Worm (Caenorhabditis elegans): ENCODE data around the gene C29F5.8.

The C29F5.8 gene

ce11 chrII:6348360-6348759 lies 42.1 kb downstream of the C29F5.8 start (continued):
- no peak for TF ChIP-seq syd-9 (tag; optimal IDR thresholded peaks at IDR 0.05)
- no peak for TF ChIP-seq tbx-7 (tag; optimal IDR thresholded peaks at IDR 0.05)
- peak; percentile 23 for TF ChIP-seq K09A11.1 (tag; optimal IDR thresholded peaks at IDR 0.05; ENCODE audit: insufficient read depth)
- peak; percentile 51 for TF ChIP-seq pros-1 (tag; optimal IDR thresholded peaks at IDR 0.05)
- no peak for TF ChIP-seq ceh-9 (tag; optimal IDR thresholded peaks at IDR 0.05)
- TF ChIP-seq tbx-2 (tag; optimal IDR thresholded peaks at IDR 0.05) = peak; percentile 71
- TF ChIP-seq pax-1 (tag; optimal IDR thresholded peaks at IDR 0.05) = no peak
- peak; percentile 99 for TF ChIP-seq hlh-30 (tag; optimal IDR thresholded peaks at IDR 0.05; ENCODE audit: insufficient read depth)
- peak; percentile 36 for TF ChIP-seq rnt-1 (tag; optimal IDR thresholded peaks at IDR 0.05)
- peak; percentile 34 for TF ChIP-seq pqm-1 (tag; optimal IDR thresholded peaks at IDR 0.05)
- TF ChIP-seq ceh-18 (tag; optimal IDR thresholded peaks at IDR 0.05) = peak; percentile 78
- TF ChIP-seq nhr-232 (tag; optimal IDR thresholded peaks at IDR 0.05) = no peak
- TF ChIP-seq elt-4 (tag; optimal IDR thresholded peaks at IDR 0.05) = no peak
- TF ChIP-seq ref-2 (tag; optimal IDR thresholded peaks at IDR 0.05) = peak; percentile 74
- TF ChIP-seq ceh-48 (tag; optimal IDR thresholded peaks at IDR 0.05) = no peak

- TF ChIP-seq nfya-1 (tag; optimal IDR thresholded peaks at IDR 0.05) (no peak), ztf-16 (tag; optimal IDR thresholded peaks at IDR 0.05) (no peak), hlh-15 (tag; optimal IDR thresholded peaks at IDR 0.05) (no peak), madf-2 (tag; optimal IDR thresholded peaks at IDR 0.05) (no peak), unc-55 (GFP tag; optimal IDR thresholded peaks at IDR 0.05) (no peak), sox-4 (tag; optimal IDR thresholded peaks at IDR 0.05) (no peak), ceh-19 (GFP tag; optimal IDR thresholded peaks at IDR 0.05) (no peak), syd-9 (tag; optimal IDR thresholded peaks at IDR 0.05) (no peak), fax-1 (tag; optimal IDR thresholded peaks at IDR 0.05) (no peak), hlh-30 (tag; optimal IDR thresholded peaks at IDR 0.05; ENCODE audit: insufficient read depth) (no peak), pqm-1 (tag; optimal IDR thresholded peaks at IDR 0.05) (no peak), fkh-10 (GFP tag; optimal IDR thresholded peaks at IDR 0.05) (no peak)
Observed at ce11 chrII:6349968-6350367, 43.7 kb downstream of the C29F5.8 start.

- no peak for TF ChIP-seq pha-2 (tag; optimal IDR thresholded peaks at IDR 0.05)
- TF ChIP-seq hlh-30 (tag; optimal IDR thresholded peaks at IDR 0.05; ENCODE audit: insufficient read depth) = no peak
- TF ChIP-seq hlh-8 (tag; optimal IDR thresholded peaks at IDR 0.05) = no peak
- TF ChIP-seq unc-86 (tag; optimal IDR thresholded peaks at IDR 0.05) = no peak
- no peak for TF ChIP-seq pha-4 (tag; optimal IDR thresholded peaks at IDR 0.05)
- no peak for TF ChIP-seq rnt-1 (tag; optimal IDR thresholded peaks at IDR 0.05)
- TF ChIP-seq sox-4 (tag; optimal IDR thresholded peaks at IDR 0.05) = no peak
- TF ChIP-seq ceh-6 (GFP tag; optimal IDR thresholded peaks at IDR 0.05) = no peak
- TF ChIP-seq ztf-16 (tag; optimal IDR thresholded peaks at IDR 0.05) = no peak
- no peak for TF ChIP-seq pqm-1 (tag; optimal IDR thresholded peaks at IDR 0.05)
- TF ChIP-seq pag-3 (tag; optimal IDR thresholded peaks at IDR 0.05; ENCODE audit: borderline replicate concordance) = no peak
- TF ChIP-seq mec-3 (tag; optimal IDR thresholded peaks at IDR 0.05; ENCODE audit: borderline replicate concordance) = no peak
- TF ChIP-seq gmeb-2 (tag; optimal IDR thresholded peaks at IDR 0.05) = no peak
- no peak for TF ChIP-seq lin-11 (tag; optimal IDR thresholded peaks at IDR 0.05)
- no peak for TF ChIP-seq tbx-2 (tag; optimal IDR thresholded peaks at IDR 0.05)
- TF ChIP-seq madf-2 (tag; optimal IDR thresholded peaks at IDR 0.05) = no peak
- TF ChIP-seq syd-9 (tag; optimal IDR thresholded peaks at IDR 0.05) = no peak
Observed at ce11 chrII:6351887-6352286, 45.7 kb downstream of the C29F5.8 start, which contains the start of gene C32D5.10. TSS of gene C32D5.10 (minus strand) at chrII:6351987.

- TF ChIP-seq eyg-1 (tag; optimal IDR thresholded peaks at IDR 0.05) (no peak), elt-2 (tag; optimal IDR thresholded peaks at IDR 0.05) (peak; percentile 20), nhr-232 (tag; optimal IDR thresholded peaks at IDR 0.05) (no peak), ceh-19 (GFP tag; optimal IDR thresholded peaks at IDR 0.05) (no peak), nfya-1 (tag; optimal IDR thresholded peaks at IDR 0.05) (peak; percentile 47), dve-1 (tag; optimal IDR thresholded peaks at IDR 0.05) (no peak), odd-2 (tag; optimal IDR thresholded peaks at IDR 0.05) (no peak), hlh-30 (tag; optimal IDR thresholded peaks at IDR 0.05; ENCODE audit: insufficient read depth) (peak; percentile 38), ceh-45 (GFP tag; IDR thresholded peaks at IDR 0.05) (no peak), pax-1 (tag; optimal IDR thresholded peaks at IDR 0.05) (peak; percentile 55), pag-3 (tag; optimal IDR thresholded peaks at IDR 0.05; ENCODE audit: borderline replicate concordance) (no peak), sox-2 (GFP tag; IDR thresholded peaks at IDR 0.05) (no peak), npax-4 (tag; optimal IDR thresholded peaks at IDR 0.05) (no peak), C08G9.2 (tag; optimal IDR thresholded peaks at IDR 0.05) (no peak), sdc-2 (tag; optimal IDR thresholded peaks at IDR 0.05) (no peak), Y22D7AL.16 (tag; optimal IDR thresholded peaks at IDR 0.05) (no peak), tbx-2 (tag; optimal IDR thresholded peaks at IDR 0.05) (peak; percentile 51), ceh-48 (tag; optimal IDR thresholded peaks at IDR 0.05) (peak; percentile 23)
Observed at ce11 chrII:6355396-6356346, 49.4 kb downstream of the C29F5.8 start, which contains the start of gene C32D5.11. TSS of gene C32D5.11 (minus strand) at chrII:6355446.

Measured in whole organism, late embryonic.